Worm (Caenorhabditis elegans) whole organism, L1 larva: ENCODE results near the gene C56G3.2.

Experiments used
- C16A3.4 ChIP-seq: fragments of 150-350 bp; optimal IDR thresholded peaks from 2 replicates; lab custom pipeline; 2014; ENCODE audit warnings: missing biosample characterization, missing genetic modification characterization
- Y116A8C.19 ChIP-seq: sonication (generic microtip); optimal IDR thresholded peaks from 2 replicates; lab custom pipeline; 2016; ENCODE audit warnings: missing compliant biosample characterization, missing genetic modification characterization, borderline replicate concordance
- aha-1 ChIP-seq: fragments of 150-350 bp; optimal IDR thresholded peaks from 2 replicates; lab custom pipeline; 2014; ENCODE audit warnings: missing biosample characterization, missing genetic modification characterization
- alr-1 ChIP-seq: fragments of 200-800 bp; sonication (Bioruptor generic); optimal IDR thresholded peaks from 2 replicates; lab custom pipeline; 2018; ENCODE audit warnings: borderline replicate concordance, mild to moderate bottlenecking, missing genetic modification characterization, missing compliant biosample characterization
- aly-2 ChIP-seq: fragments of 150-350 bp; optimal IDR thresholded peaks from 2 replicates; lab custom pipeline; 2014; ENCODE audit warnings: missing biosample characterization, missing genetic modification characterization
- ceh-63 ChIP-seq: fragments of 200-800 bp; sonication (Bioruptor generic); optimal IDR thresholded peaks from 2 replicates; lab custom pipeline; 2018; ENCODE audit warnings: mild to moderate bottlenecking, missing genetic modification characterization, missing compliant biosample characterization
- ceh-88 ChIP-seq: fragments of 200-800 bp; sonication (Bioruptor generic); IDR thresholded peaks from 2 replicates; pipeline ENCODE4 v1.3.6; 2022; ENCODE audit warnings: missing genetic modification characterization, missing compliant biosample characterization
- efl-1 ChIP-seq, 4 experiments: fragments of 150-350 bp; optimal IDR thresholded peaks in 3 of 4; peaks in 1 of 4; 1 replicate in 1 of 4; 2 replicates in 3 of 4; lab custom pipeline; 2014; ENCODE audit warnings: missing biosample characterization in 2 of 4, missing genetic modification characterization in 2 of 4, missing genetic modification reagents in 2 of 4
- elt-2 ChIP-seq: sonication (generic microtip); optimal IDR thresholded peaks from 2 replicates; lab custom pipeline; 2016; ENCODE audit warnings: missing genetic modification characterization, mild to moderate bottlenecking, inconsistent platforms, missing compliant biosample characterization, missing genetic modification reagents
- ets-5 ChIP-seq: fragments of 200-800 bp; sonication (Bioruptor generic); IDR thresholded peaks from 2 replicates; pipeline ENCODE4 v1.3.6; 2022; ENCODE audit warnings: missing genetic modification characterization, missing compliant biosample characterization
- fkh-10 ChIP-seq: sonication (generic microtip); optimal IDR thresholded peaks from 2 replicates; lab custom pipeline; 2017; ENCODE audit warnings: missing biosample characterization, missing genetic modification reagents, missing genetic modification characterization
- fos-1 ChIP-seq: fragments of 150-350 bp; optimal IDR thresholded peaks from 2 replicates; lab custom pipeline; 2014; ENCODE audit warnings: missing biosample characterization, missing genetic modification characterization
- hlh-17 ChIP-seq: fragments of 200-800 bp; sonication (Bioruptor generic); optimal IDR thresholded peaks from 2 replicates; lab custom pipeline; 2018; ENCODE audit warnings: missing genetic modification characterization, mild to moderate bottlenecking, missing compliant biosample characterization, moderate library complexity, borderline replicate concordance
- lin-35 ChIP-seq, 2 experiments: fragments of 150-350 bp; optimal IDR thresholded peaks; 2 replicates each; lab custom pipeline; 2014; ENCODE audit warnings: missing biosample characterization in 2 of 2, missing genetic modification characterization in 2 of 2, missing genetic modification reagents in 2 of 2
- lir-3 ChIP-seq: sonication (generic microtip); optimal IDR thresholded peaks from 2 replicates; lab custom pipeline; 2016; ENCODE audit warnings: mild to moderate bottlenecking, missing genetic modification characterization, moderate library complexity, missing compliant biosample characterization; ENCODE audit not compliant: poor library complexity
- lsy-2 ChIP-seq, 2 experiments: fragments of 150-350 bp; optimal IDR thresholded peaks; 2 replicates each; lab custom pipeline; 2014; ENCODE audit warnings: missing biosample characterization in 2 of 2, missing genetic modification characterization in 2 of 2
- mab-9 ChIP-seq: fragments of 200-800 bp; sonication (Bioruptor generic); IDR thresholded peaks from 2 replicates; pipeline ENCODE4 v1.3.6; 2022; ENCODE audit warnings: missing genetic modification reagents, missing genetic modification characterization, missing compliant biosample characterization
- mef-2 ChIP-seq: fragments of 150-350 bp; optimal IDR thresholded peaks from 2 replicates; lab custom pipeline; 2014; ENCODE audit warnings: missing biosample characterization, missing genetic modification characterization
- mep-1 ChIP-seq: fragments of 150-350 bp; optimal IDR thresholded peaks from 2 replicates; lab custom pipeline; 2014; ENCODE audit warnings: missing biosample characterization, missing genetic modification characterization
- nhr-11 ChIP-seq: fragments of 150-350 bp; optimal IDR thresholded peaks from 2 replicates; lab custom pipeline; 2014; ENCODE audit warnings: missing biosample characterization, missing genetic modification characterization
- nhr-12 ChIP-seq: sonication (generic microtip); optimal IDR thresholded peaks from 2 replicates; lab custom pipeline; 2017; ENCODE audit warnings: missing biosample characterization, missing genetic modification characterization
- nhr-19 ChIP-seq: fragments of 200-800 bp; sonication (Bioruptor generic); conservative IDR thresholded peaks from 2 replicates; pipeline ENCODE4 v1.3.6; 2022; ENCODE audit warnings: missing genetic modification characterization, missing compliant biosample characterization
- nhr-20 ChIP-seq: sonication (generic microtip); optimal IDR thresholded peaks from 2 replicates; lab custom pipeline; 2016; ENCODE audit warnings: mild to moderate bottlenecking, missing genetic modification characterization, missing compliant biosample characterization
- nhr-237 ChIP-seq: fragments of 150-350 bp; optimal IDR thresholded peaks from 2 replicates; lab custom pipeline; 2014; ENCODE audit warnings: missing biosample characterization, missing genetic modification characterization
- nhr-76 ChIP-seq: sonication (generic microtip); optimal IDR thresholded peaks from 2 replicates; lab custom pipeline; 2017; ENCODE audit warnings: missing biosample characterization, missing genetic modification characterization
- nhr-84 ChIP-seq: sonication (generic microtip); optimal IDR thresholded peaks from 2 replicates; lab custom pipeline; 2017; ENCODE audit warnings: missing biosample characterization, missing genetic modification characterization
- nhr-85 ChIP-seq: sonication (generic microtip); peaks from one replicate; lab custom pipeline; 2016; ENCODE audit warnings: missing genetic modification characterization, inconsistent platforms, missing compliant biosample characterization
- pag-3 ChIP-seq: sonication (generic microtip); optimal IDR thresholded peaks from 2 replicates; lab custom pipeline; 2017; ENCODE audit warnings: missing genetic modification characterization, mild to moderate bottlenecking, missing compliant biosample characterization, antibody characterized with exemption, borderline replicate concordance; ENCODE audit not compliant: insufficient read depth
- snpc-4 ChIP-seq: fragments of 150-350 bp; optimal IDR thresholded peaks from 2 replicates; lab custom pipeline; 2014; ENCODE audit warnings: missing biosample characterization, missing genetic modification characterization
- sox-4 ChIP-seq: sonication (generic microtip); optimal IDR thresholded peaks from 2 replicates; lab custom pipeline; 2016; ENCODE audit warnings: missing genetic modification characterization, missing compliant biosample characterization
- sptf-1 ChIP-seq: fragments of 150-350 bp; optimal IDR thresholded peaks from 2 replicates; lab custom pipeline; 2014; ENCODE audit warnings: missing biosample characterization, missing genetic modification characterization
- unc-130 ChIP-seq: fragments of 150-350 bp; optimal IDR thresholded peaks from 2 replicates; lab custom pipeline; 2017; ENCODE audit warnings: missing biosample characterization, missing genetic modification characterization, inconsistent platforms
- unc-62 ChIP-seq: fragments of 150-350 bp; optimal IDR thresholded peaks from 2 replicates; lab custom pipeline; 2014; ENCODE audit warnings: missing biosample characterization, missing genetic modification reagents, missing genetic modification characterization

Gene C56G3.2

DNA sequence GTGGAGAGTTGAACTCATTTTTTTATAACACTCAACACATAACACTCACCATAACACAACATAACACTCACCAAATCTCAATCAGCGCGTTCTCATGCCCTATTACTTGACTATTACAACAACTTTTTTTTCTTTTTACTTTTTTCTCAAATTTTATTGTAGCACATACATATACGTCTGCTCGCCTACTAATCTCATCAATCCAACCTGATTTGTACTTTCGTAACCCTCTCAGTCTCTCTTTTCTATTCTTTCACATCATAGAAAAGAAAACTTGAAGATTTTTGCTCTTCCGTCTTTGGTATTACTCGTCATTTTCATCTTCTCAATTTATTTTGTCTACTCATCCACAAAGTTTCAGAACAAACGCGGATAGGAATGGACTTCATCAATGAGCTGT is 11.6 kb downstream of the C56G3.2 start, which contains the start of gene npr-8:
TSS of gene npr-8 (plus strand) at position 362 of the 400 bp plus-strand sequence.
- TF ChIP-seq fkh-10 (peak; percentile 53), nhr-76 (tag; lab: Kevin White, UChicago) (no peak)

DNA sequence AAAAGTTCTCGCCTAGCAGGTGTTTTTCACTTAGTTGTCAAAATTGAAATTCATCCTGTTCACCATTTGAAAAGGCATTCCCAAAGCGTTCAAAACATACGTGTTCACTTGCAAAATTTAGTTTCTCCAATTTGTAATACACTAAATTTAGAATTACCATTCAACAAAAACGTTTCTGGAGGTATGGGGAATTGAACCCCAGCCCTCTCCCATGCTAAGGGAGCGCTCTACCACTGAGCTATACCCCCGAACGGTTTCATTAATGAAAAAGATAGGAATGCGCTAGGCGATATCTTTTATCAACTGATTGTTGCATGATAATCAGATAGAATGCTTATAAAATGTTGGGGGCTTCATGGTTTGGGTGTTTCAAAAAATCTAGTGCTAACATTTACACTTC is 13.2 kb downstream of the C56G3.2 start:
- TF ChIP-seq Y116A8C.19 (tag; lab: Kevin White, UChicago) (no peak), C16A3.4 (tag; lab: Kevin White, UChicago) (no peak), hlh-17 (GFP tag; lab: Kevin White, UChicago) (no peak), nhr-85 (no peak), nhr-19 (GFP tag; lab: Robert Waterston, UW) (no peak), elt-2 (tag; lab: Kevin White, UChicago) (no peak), lir-3 (tag; lab: Kevin White, UChicago) (no peak), sox-4 (tag; lab: Kevin White, UChicago) (no peak), nhr-11 (tag; lab: Kevin White, UChicago) (no peak), sptf-1 (no peak), alr-1 (tag; lab: Kevin White, UChicago) (no peak), fos-1 (tag; lab: Kevin White, UChicago) (no peak), nhr-84 (tag; lab: Kevin White, UChicago) (no peak)
- TF ChIP-seq, all 84 proteins: peak for 0

DNA sequence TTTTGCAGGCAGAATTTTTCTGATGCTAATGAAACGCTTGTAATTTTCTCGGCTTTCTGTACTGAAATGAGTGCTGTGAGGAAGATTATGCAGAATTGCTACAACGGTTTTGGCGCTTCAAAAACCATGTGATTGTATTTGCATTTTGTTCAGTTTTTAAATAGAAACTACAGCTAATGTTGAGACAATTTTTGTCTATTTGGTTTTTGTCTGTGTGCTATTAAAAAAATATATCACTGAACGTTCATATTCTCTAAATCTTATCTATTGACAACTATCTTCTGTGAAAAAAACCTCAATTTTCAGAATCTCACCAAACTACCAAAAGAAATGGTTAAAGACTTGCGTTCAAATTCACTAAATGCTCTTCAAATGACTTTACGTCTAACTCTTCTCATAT is 24.9 kb downstream of the C56G3.2 start, which contains the start of gene C10A4.6:
TSS of gene C10A4.6 (plus strand) at position 301 of the 400 bp plus-strand sequence.
- no peak for TF ChIP-seq nhr-76 (tag; lab: Kevin White, UChicago)
- TF ChIP-seq mab-9 (GFP tag; lab: Robert Waterston, UW), result no peak
- no peak for TF ChIP-seq snpc-4 (tag; lab: Kevin White, UChicago)
- TF ChIP-seq mef-2 (tag; lab: Kevin White, UChicago), result no peak
- no peak for TF ChIP-seq ets-5
- TF ChIP-seq mep-1 (tag; lab: Kevin White, UChicago), result no peak
- no peak for TF ChIP-seq lsy-2 (tag; optimal IDR thresholded peaks at IDR 0.05; lab: Kevin White, UChicago)
- TF ChIP-seq nhr-237 (tag; lab: Kevin White, UChicago), result no peak
- TF ChIP-seq nhr-20, result no peak

DNA sequence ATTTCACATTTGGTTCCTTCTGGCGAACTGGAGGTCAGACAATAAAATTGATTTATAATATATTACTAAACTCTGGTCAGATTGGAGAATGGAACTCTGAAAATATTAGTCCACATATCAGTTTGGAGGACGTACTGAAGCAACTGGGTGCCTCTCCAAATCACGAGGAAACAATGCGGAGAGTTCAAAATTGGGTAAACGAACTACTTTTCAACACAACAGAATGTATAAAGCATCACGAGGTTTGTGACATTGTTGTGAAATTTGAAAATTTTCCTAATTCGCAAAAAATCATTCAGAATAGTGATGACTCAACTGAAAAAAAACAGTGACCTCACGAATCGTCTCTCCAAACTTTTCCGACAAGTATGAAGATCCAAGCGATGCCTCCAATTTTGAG is 27.8 kb downstream of the C56G3.2 start, which contains the start of gene gad-2:
TSS of gene gad-2 (plus strand) at position 301 of the 400 bp plus-strand sequence.
- TF ChIP-seq ceh-88 (GFP tag; lab: Robert Waterston, UW), result no peak
- no peak for TF ChIP-seq mab-9 (GFP tag; lab: Robert Waterston, UW)
- TF ChIP-seq efl-1 (optimal IDR thresholded peaks at IDR 0.05; lab: Kevin White, UChicago), result no peak
- TF ChIP-seq efl-1 (GFP tag; optimal IDR thresholded peaks at IDR 0.05 in 1 of 2; lab: Kevin White, UChicago), result no peak
- no peak for TF ChIP-seq elt-2 (tag; lab: Kevin White, UChicago)
- no peak for TF ChIP-seq nhr-12 (tag; lab: Kevin White, UChicago)
- no peak for TF ChIP-seq aly-2
- TF ChIP-seq ceh-63, result no peak
- no peak for TF ChIP-seq pag-3 (tag; lab: Kevin White, UChicago)
- no peak for TF ChIP-seq unc-62 (GFP tag; lab: Kevin White, UChicago)
- TF ChIP-seq aha-1 (tag; lab: Kevin White, UChicago), result no peak

DNA sequence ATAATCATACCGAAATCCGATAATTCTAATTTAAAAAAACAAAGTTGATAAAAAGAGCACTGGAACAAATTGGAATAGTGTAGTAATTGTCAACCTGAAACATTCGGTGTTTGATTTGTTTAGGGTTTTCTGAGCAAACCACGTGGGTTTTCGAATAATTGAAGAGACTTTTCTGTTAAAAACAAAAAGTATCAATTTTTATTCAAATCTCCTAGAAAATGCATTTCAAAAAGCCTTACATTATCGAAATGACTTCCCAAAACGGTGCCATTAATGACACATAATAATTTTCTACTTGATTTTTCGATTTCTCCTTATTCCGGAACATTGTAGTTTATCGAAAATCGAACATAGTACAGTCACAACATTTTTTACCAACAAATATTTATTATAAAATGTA is 32.6 kb downstream of the C56G3.2 start, which contains the start of gene C10A4.13:
TSS of gene C10A4.13 (minus strand) at position 101 of the 400 bp plus-strand sequence.
- TF ChIP-seq mep-1 (tag; lab: Kevin White, UChicago) (no peak), lin-35 (GFP tag; optimal IDR thresholded peaks at IDR 0.05; lab: Kevin White, UChicago) (no peak), nhr-85 (no peak), unc-130 (tag; lab: Kevin White, UChicago) (no peak)
